Fruit fly (Drosophila melanogaster): ENCODE data around the gene Cp15.

The Cp15 gene

dm6 chr3L:8716013-8716412 lies 12.3 kb upstream of the Cp15 start (continued):
- no peak for TF ChIP-seq fd85E (GFP tag; optimal IDR thresholded peaks at IDR 0.05)
- peak; percentile 23 for TF ChIP-seq CG3032 (tag; optimal IDR thresholded peaks at IDR 0.05)
- no peak for TF ChIP-seq salr (GFP tag; optimal IDR thresholded peaks at IDR 0.05)
- TF ChIP-seq OdsH (GFP tag; optimal IDR thresholded peaks at IDR 0.05): peak; percentile 40
- peak; percentile 67 for TF ChIP-seq topi (GFP tag; optimal IDR thresholded peaks at IDR 0.05)

DNA sequence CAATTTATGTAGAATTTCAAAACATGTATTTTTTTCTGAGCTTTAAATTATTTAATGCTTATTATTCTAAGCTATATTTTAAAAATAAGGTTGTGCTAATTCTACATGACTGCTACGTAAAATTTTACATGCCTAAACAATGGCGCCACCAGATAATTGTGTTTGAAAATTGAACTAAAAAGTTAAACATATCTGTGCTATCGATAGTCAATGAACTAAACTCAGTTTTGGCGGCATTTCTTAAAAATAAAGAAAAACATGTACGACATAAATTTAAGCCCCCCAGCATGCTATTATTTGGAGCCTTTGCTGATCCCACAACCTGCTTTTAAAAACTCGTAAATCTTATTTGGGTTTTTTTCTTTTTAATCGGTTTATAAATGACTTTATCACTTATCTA lies 9.7 kb upstream of the Cp15 start:
- TF ChIP-seq Hr4 (GFP tag; optimal IDR thresholded peaks at IDR 0.05): no peak
- TF ChIP-seq Gug (GFP tag; IDR thresholded peaks at IDR 0.05): no peak
- no peak for TF ChIP-seq Eip75B (GFP tag; optimal IDR thresholded peaks at IDR 0.05)
- TF ChIP-seq CG32006 (GFP tag; optimal IDR thresholded peaks at IDR 0.05): no peak
- TF ChIP-seq Smox (GFP tag; optimal IDR thresholded peaks at IDR 0.05): no peak
- TF ChIP-seq dsx (GFP tag; optimal IDR thresholded peaks at IDR 0.05; ENCODE audit: poor library complexity, severe bottlenecking): no peak
- no peak for TF ChIP-seq CG31627 (GFP tag; optimal IDR thresholded peaks at IDR 0.05)
- TF ChIP-seq spab (GFP tag; optimal IDR thresholded peaks at IDR 0.05): no peak
- TF ChIP-seq CG3032 (tag; optimal IDR thresholded peaks at IDR 0.05): no peak
- no peak for TF ChIP-seq Lpt (GFP tag; optimal IDR thresholded peaks at IDR 0.05)
- TF ChIP-seq esn (GFP tag; optimal IDR thresholded peaks at IDR 0.05): peak; percentile 12
- no peak for TF ChIP-seq CG10669 (GFP tag; optimal IDR thresholded peaks at IDR 0.05)
- no peak for TF ChIP-seq fd85E (GFP tag; optimal IDR thresholded peaks at IDR 0.05)
- TF ChIP-seq CG8119 (GFP tag; IDR thresholded peaks at IDR 0.05): no peak
- TF ChIP-seq ss (GFP tag; optimal IDR thresholded peaks at IDR 0.05): no peak
- TF ChIP-seq Hr39 (GFP tag; optimal IDR thresholded peaks at IDR 0.05): no peak
- TF ChIP-seq CG6808 (GFP tag; optimal IDR thresholded peaks at IDR 0.05): no peak
- no peak for TF ChIP-seq pdm3 (GFP tag; optimal IDR thresholded peaks at IDR 0.05)
- no peak for TF ChIP-seq Eip93F (GFP tag; optimal IDR thresholded peaks at IDR 0.05)
- peak; percentile 13 for TF ChIP-seq Met (GFP tag; optimal IDR thresholded peaks at IDR 0.05)
- TF ChIP-seq Blimp-1 (GFP tag; optimal IDR thresholded peaks at IDR 0.05): no peak
- peak; percentile 22 for TF ChIP-seq svp (GFP tag)
- TF ChIP-seq CG11762 (GFP tag; optimal IDR thresholded peaks at IDR 0.05; ENCODE audit: insufficient read depth): no peak
- TF ChIP-seq CG3919 (GFP tag; optimal IDR thresholded peaks at IDR 0.05): peak; percentile 6
- TF ChIP-seq Sox15 (GFP tag; optimal IDR thresholded peaks at IDR 0.05): no peak
- no peak for TF ChIP-seq Hr38 (GFP tag; optimal IDR thresholded peaks at IDR 0.05)
- no peak for TF ChIP-seq Sox102F (GFP tag; optimal IDR thresholded peaks at IDR 0.05)
- no peak for TF ChIP-seq Ets96B (tag; optimal IDR thresholded peaks at IDR 0.05)
- TF ChIP-seq net (GFP tag; optimal IDR thresholded peaks at IDR 0.05): no peak
- no peak for TF ChIP-seq CG6792 (GFP tag; optimal IDR thresholded peaks at IDR 0.05)
- no peak for TF ChIP-seq topi (GFP tag; optimal IDR thresholded peaks at IDR 0.05)
- TF ChIP-seq CG10631 (GFP tag; optimal IDR thresholded peaks at IDR 0.05): no peak
- no peak for TF ChIP-seq salr (GFP tag; optimal IDR thresholded peaks at IDR 0.05)
- no peak for TF ChIP-seq CG9139 (GFP tag; optimal IDR thresholded peaks at IDR 0.05)
- no peak for TF ChIP-seq vri (GFP tag; optimal IDR thresholded peaks at IDR 0.05)
- no peak for TF ChIP-seq OdsH (GFP tag; optimal IDR thresholded peaks at IDR 0.05)
- TF ChIP-seq CG6163 (GFP tag; IDR thresholded peaks at IDR 0.05): no peak
- no peak for TF ChIP-seq CG6276 (GFP tag; optimal IDR thresholded peaks at IDR 0.05)
- no peak for TF ChIP-seq lz (GFP tag; optimal IDR thresholded peaks at IDR 0.05)
- no peak for TF ChIP-seq achi (GFP tag; optimal IDR thresholded peaks at IDR 0.05)
- TF ChIP-seq CG11294 (GFP tag; IDR thresholded peaks at IDR 0.05): no peak
- TF ChIP-seq fd59A (GFP tag; optimal IDR thresholded peaks at IDR 0.05): no peak
- TF ChIP-seq CG1621 (tag; optimal IDR thresholded peaks at IDR 0.05): no peak
- TF ChIP-seq CG8632 (GFP tag; optimal IDR thresholded peaks at IDR 0.05): no peak
- TF ChIP-seq acj6 (GFP tag; optimal IDR thresholded peaks at IDR 0.05): no peak
- TF ChIP-seq CG16779 (tag; optimal IDR thresholded peaks at IDR 0.05): no peak
- TF ChIP-seq eg (GFP tag; IDR thresholded peaks at IDR 0.05): no peak
- TF ChIP-seq Sox14 (GFP tag; optimal IDR thresholded peaks at IDR 0.05): no peak
- TF ChIP-seq cyc (GFP tag; optimal IDR thresholded peaks at IDR 0.05): peak; percentile 13
- no peak for TF ChIP-seq CG11902 (GFP tag; optimal IDR thresholded peaks at IDR 0.05)
